Worm (Caenorhabditis elegans) whole organism, midembryonic: ENCODE measurements around the gene aps-1.

Experiments used
- T22C8.4 ChIP-seq: fragments of 200-800 bp; sonication (Bioruptor generic); IDR thresholded peaks from 2 replicates; pipeline ENCODE4 v1.3.6; 2022; ENCODE audit warnings: missing genetic modification characterization, missing compliant biosample characterization
- cog-1 ChIP-seq: sonication (generic microtip); optimal IDR thresholded peaks from 2 replicates; lab custom pipeline; 2016; ENCODE audit warnings: missing genetic modification characterization, missing compliant biosample characterization
- flt-1 ChIP-seq: fragments of 200-800 bp; sonication (Bioruptor generic); IDR thresholded peaks from 2 replicates; pipeline ENCODE4 v1.3.6; 2022; ENCODE audit warnings: missing genetic modification characterization, missing compliant biosample characterization
- klf-2 ChIP-seq: fragments of 200-800 bp; sonication (Bioruptor generic); conservative IDR thresholded peaks from 2 replicates; pipeline ENCODE4 v1.3.6; 2022; ENCODE audit warnings: missing genetic modification reagents, missing genetic modification characterization, missing compliant biosample characterization
- med-1 ChIP-seq: sonication (generic microtip); optimal IDR thresholded peaks from 2 replicates; lab custom pipeline; 2017; ENCODE audit warnings: missing genetic modification characterization, mild to moderate bottlenecking, missing compliant biosample characterization, antibody characterized with exemption, missing genetic modification reagents; ENCODE audit not compliant: insufficient read depth
- ref-1 ChIP-seq: fragments of 200-800 bp; sonication (Bioruptor generic); conservative IDR thresholded peaks from 2 replicates; pipeline ENCODE4 v1.3.6; 2022; ENCODE audit warnings: missing genetic modification reagents, missing genetic modification characterization, missing compliant biosample characterization
- tab-1 ChIP-seq: fragments of 200-800 bp; sonication (Bioruptor generic); IDR thresholded peaks from 2 replicates; pipeline ENCODE4 v1.3.6; 2022; ENCODE audit warnings: missing genetic modification characterization, missing compliant biosample characterization
- ztf-23 ChIP-seq: fragments of 200-800 bp; sonication (Bioruptor generic); IDR thresholded peaks from 2 replicates; pipeline ENCODE4 v1.3.6; 2022; ENCODE audit warnings: missing genetic modification reagents, missing genetic modification characterization, missing compliant biosample characterization
- ztf-29 ChIP-seq: fragments of 200-800 bp; sonication (Bioruptor generic); IDR thresholded peaks from 2 replicates; pipeline ENCODE4 v1.3.6; 2022; ENCODE audit warnings: missing genetic modification reagents, missing genetic modification characterization, missing compliant biosample characterization

Gene aps-1

DNA sequence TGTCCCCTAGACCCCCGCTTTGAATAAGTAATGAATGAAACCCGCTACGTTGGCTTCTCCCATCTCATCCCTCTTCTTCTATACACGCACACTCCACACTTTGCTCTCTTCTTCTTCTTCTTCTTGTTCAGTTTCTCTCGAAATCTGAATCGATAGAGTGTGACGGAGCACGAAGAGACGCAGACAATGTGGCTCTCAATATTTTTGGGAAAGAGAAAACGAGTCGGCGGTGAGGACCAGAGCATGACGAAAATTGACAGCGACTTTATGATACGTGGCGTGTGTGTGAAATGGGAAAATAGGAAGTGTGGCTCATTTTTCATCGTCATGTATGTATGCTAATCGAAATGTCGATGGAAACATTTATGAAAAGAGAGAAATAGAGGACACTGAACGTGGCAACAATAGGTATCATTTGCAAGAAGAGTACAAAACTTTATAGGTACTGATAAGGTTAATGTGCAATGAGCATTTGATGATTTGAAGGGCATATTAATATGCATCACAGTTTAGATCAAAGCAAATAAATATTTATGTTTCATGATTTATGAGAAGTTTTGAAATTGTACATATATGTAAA, 26.2 kb upstream of the aps-1 start:
- TF ChIP-seq cog-1 (tag; lab: Kevin White, UChicago), result peak; percentile 60
- TF ChIP-seq ztf-29 (GFP tag; lab: Robert Waterston, UW), result no peak
- no peak for TF ChIP-seq tab-1 (GFP tag; lab: Robert Waterston, UW)
- no peak for TF ChIP-seq flt-1
- no peak for TF ChIP-seq ref-1 (GFP tag; lab: Robert Waterston, UW)
- TF ChIP-seq ztf-23, result no peak
- no peak for TF ChIP-seq med-1 (GFP tag; lab: Kevin White, UChicago)
- no peak for TF ChIP-seq klf-2
- TF ChIP-seq T22C8.4, result no peak

ce11 chrV:5995598-5995997, 22.2 kb upstream of the aps-1 start:
- no peak for TF ChIP-seq ztf-29 (GFP tag; lab: Robert Waterston, UW)
- no peak for TF ChIP-seq ztf-23
- TF ChIP-seq tab-1 (GFP tag; lab: Robert Waterston, UW), result no peak
- TF ChIP-seq med-1 (GFP tag; lab: Kevin White, UChicago), result no peak
- no peak for TF ChIP-seq ref-1 (GFP tag; lab: Robert Waterston, UW)
- TF ChIP-seq cog-1 (tag; lab: Kevin White, UChicago), result no peak
- no peak for TF ChIP-seq flt-1
- TF ChIP-seq klf-2, result no peak

DNA sequence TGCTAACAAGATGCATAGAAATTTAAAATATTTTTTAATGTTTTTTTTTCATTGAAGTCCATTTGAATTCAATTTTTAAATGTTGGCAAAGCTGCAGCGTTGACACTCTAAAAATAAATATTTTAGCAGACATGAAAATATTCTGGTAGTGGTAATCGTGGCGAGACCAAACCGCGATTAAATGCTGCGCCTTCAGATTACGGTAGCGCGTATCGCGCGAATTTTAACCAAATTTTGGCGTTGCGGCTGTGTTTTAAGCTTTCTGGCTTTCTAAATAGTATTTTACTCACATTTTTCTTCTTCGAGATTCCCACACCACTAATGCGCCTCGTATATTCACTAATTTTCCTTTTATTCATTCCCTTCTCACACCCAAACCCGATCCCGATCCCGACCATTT, 21.7 kb upstream of the aps-1 start, which contains the start of gene cpg-4:
cpg-4 (plus strand) TSS at position 303 of the 400 bp plus-strand sequence.
- no peak for TF ChIP-seq tab-1 (GFP tag; lab: Robert Waterston, UW)
- TF ChIP-seq med-1 (GFP tag; lab: Kevin White, UChicago), result no peak
- TF ChIP-seq ztf-23, result no peak
- TF ChIP-seq klf-2, result no peak
- no peak for TF ChIP-seq flt-1
- no peak for TF ChIP-seq ref-1 (GFP tag; lab: Robert Waterston, UW)
- no peak for TF ChIP-seq T22C8.4
- no peak for TF ChIP-seq cog-1 (tag; lab: Kevin White, UChicago)
- no peak for TF ChIP-seq ztf-29 (GFP tag; lab: Robert Waterston, UW)

DNA sequence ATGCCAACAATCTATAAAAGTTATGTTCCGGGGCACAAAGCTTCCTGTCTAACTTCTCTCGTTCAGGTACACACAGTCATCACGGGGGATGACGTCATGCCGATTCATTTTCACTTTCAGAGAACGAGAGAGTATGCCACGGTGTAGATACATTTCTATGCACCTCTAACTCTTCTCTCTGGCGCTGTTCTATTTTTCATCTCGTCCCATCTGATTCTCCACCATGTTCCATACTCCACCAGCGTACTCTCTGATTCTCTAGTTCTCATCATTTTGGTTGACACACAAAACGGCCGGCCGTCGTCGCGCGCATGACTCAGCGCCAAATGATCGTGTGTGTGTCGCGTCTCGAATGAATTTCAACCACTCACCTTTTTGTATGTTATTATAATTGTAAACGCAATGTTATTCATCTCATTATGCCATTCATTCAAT, 17.4 kb upstream of the aps-1 start:
- TF ChIP-seq cog-1 (tag; lab: Kevin White, UChicago) (peak; percentile 88), flt-1 (no peak)

- TF ChIP-seq klf-2, result no peak
- no peak for TF ChIP-seq flt-1
- TF ChIP-seq med-1 (GFP tag; lab: Kevin White, UChicago), result no peak
- no peak for TF ChIP-seq T22C8.4
- no peak for TF ChIP-seq ztf-29 (GFP tag; lab: Robert Waterston, UW)
- no peak for TF ChIP-seq ref-1 (GFP tag; lab: Robert Waterston, UW)
- no peak for TF ChIP-seq ztf-23
- TF ChIP-seq cog-1 (tag; lab: Kevin White, UChicago), result no peak
- no peak for TF ChIP-seq tab-1 (GFP tag; lab: Robert Waterston, UW)
These were observed 14.5 kb upstream of the aps-1 start, which contains the start of gene fos-1 for ce11 chrV:6003301-6003700. TSS of gene fos-1 (plus strand) at chrV:6003601.

DNA sequence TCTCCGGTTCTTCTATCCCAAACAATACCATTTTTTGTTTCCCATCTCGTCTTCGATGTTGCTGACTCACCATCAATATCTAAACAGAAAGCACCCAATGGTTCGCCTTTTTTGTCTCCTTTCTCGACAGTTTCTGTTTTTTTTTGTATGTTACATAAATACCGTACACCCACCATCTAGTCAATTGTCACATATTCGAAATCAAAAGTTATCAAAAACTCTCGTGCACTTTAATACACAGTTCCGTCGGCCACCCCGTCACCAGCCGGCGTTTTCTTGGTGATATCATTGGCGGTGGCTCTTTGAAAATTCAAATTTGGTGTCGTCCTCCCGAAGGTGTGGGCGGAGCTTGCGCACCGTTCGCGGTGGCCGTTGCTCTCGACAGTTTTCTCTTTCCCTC, 9.8 kb upstream of the aps-1 start:
- TF ChIP-seq klf-2 (no peak), med-1 (GFP tag; lab: Kevin White, UChicago) (no peak), T22C8.4 (no peak), ref-1 (GFP tag; lab: Robert Waterston, UW) (no peak), tab-1 (GFP tag; lab: Robert Waterston, UW) (no peak), cog-1 (tag; lab: Kevin White, UChicago) (no peak), ztf-23 (no peak), ztf-29 (GFP tag; lab: Robert Waterston, UW) (no peak), flt-1 (no peak)

ce11 chrV:6010642-6011041, 7.1 kb upstream of the aps-1 start:
- TF ChIP-seq T22C8.4, result no peak
- no peak for TF ChIP-seq tab-1 (GFP tag; lab: Robert Waterston, UW)
- no peak for TF ChIP-seq flt-1
- TF ChIP-seq ztf-23, result no peak
- TF ChIP-seq ztf-29 (GFP tag; lab: Robert Waterston, UW), result no peak
- no peak for TF ChIP-seq med-1 (GFP tag; lab: Kevin White, UChicago)
- no peak for TF ChIP-seq klf-2
- TF ChIP-seq cog-1 (tag; lab: Kevin White, UChicago), result no peak
- TF ChIP-seq ref-1 (GFP tag; lab: Robert Waterston, UW), result no peak

DNA sequence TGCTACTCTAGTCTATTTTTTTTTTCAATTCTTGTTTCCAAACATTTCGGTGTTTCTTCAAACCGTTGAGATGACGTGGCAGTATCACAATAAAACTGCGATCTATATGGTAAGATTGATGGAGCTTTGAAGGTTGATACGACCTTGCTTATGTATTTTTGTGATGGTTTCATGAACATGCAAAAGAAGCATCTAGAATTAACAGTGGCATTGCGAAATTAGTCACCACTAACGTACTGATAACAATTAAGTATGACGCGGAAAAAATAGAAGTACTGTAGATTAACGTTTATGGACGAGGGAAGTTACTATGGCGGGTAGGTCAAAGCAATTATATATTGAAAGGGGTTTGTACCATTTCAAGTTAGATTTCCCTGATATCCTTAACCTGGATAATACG, 5.4 kb upstream of the aps-1 start:
- TF ChIP-seq flt-1 (no peak), klf-2 (no peak), ref-1 (GFP tag; lab: Robert Waterston, UW) (no peak), ztf-23 (no peak)

DNA sequence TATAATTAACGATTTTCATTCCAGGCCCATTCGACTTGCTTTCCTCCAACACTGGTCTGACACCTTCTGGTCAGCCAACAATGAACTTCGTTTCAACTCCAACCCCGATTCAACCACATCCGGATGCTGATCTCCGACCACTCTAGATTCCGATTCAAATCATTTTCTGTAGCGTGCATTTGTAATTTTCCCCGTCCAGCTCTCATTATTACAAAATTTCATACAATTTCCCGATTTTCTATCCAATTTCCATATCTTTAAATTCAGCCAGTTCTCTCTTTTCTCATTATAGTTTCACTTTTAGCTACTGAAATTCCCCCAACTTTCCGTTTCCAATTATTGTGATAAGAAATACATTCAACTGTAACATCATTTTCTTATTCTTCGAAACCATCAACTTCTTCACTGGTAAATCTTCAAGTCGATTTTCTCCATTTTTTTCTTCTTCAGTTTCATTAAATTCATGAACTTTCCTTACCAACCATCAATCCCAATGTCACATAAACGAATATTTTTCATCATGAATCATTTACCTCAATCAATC, 2.2 kb upstream of the aps-1 start:
- no peak for TF ChIP-seq med-1 (GFP tag; lab: Kevin White, UChicago)
- no peak for TF ChIP-seq ref-1 (GFP tag; lab: Robert Waterston, UW)
- TF ChIP-seq ztf-23, result no peak
- no peak for TF ChIP-seq cog-1 (tag; lab: Kevin White, UChicago)
- no peak for TF ChIP-seq tab-1 (GFP tag; lab: Robert Waterston, UW)
- TF ChIP-seq klf-2, result no peak
- TF ChIP-seq ztf-29 (GFP tag; lab: Robert Waterston, UW), result no peak
- no peak for TF ChIP-seq T22C8.4
- no peak for TF ChIP-seq flt-1

ce11 chrV:6016097-6016496, 1.7 kb upstream of the aps-1 start:
- no peak for TF ChIP-seq tab-1 (GFP tag; lab: Robert Waterston, UW)
